Fruit fly (Drosophila melanogaster) whole organism, embryonic: ENCODE data around the gene Glut1.

Source experiments
- CG17385 ChIP-seq: fragments of 200-800 bp; sonication (Bioruptor generic); optimal IDR thresholded peaks from 3 replicates; lab custom pipeline; 2018; ENCODE audit warnings: missing biosample characterization, mild to moderate bottlenecking, missing genetic modification characterization
- Dfd ChIP-seq, 2 experiments: fragments of >200 bp; optimal IDR thresholded peaks; 2 replicates each; lab custom pipeline; 2017; ENCODE audit warnings: missing biosample characterization in 2 of 2, missing genetic modification characterization in 2 of 2
- PHDP ChIP-seq: fragments of 200-800 bp; sonication (Bioruptor generic); optimal IDR thresholded peaks from 3 replicates; lab custom pipeline; 2018; ENCODE audit warnings: missing biosample characterization, mild to moderate bottlenecking, missing genetic modification characterization, moderate library complexity
- al ChIP-seq: fragments of 200-800 bp; sonication (Bioruptor generic); IDR thresholded peaks from 2 replicates; pipeline ENCODE4 v1.3.6; 2022; ENCODE audit warnings: missing biosample characterization, missing genetic modification characterization
- jigr1 ChIP-seq: fragments of 200-800 bp; sonication (Bioruptor generic); IDR thresholded peaks from 3 replicates; pipeline ENCODE4 v1.3.6; 2022; ENCODE audit warnings: missing biosample characterization, missing genetic modification characterization
- oc ChIP-seq: fragments of 200-800 bp; sonication (Bioruptor generic); optimal IDR thresholded peaks from 2 replicates; lab custom pipeline; 2018; ENCODE audit warnings: missing biosample characterization, mild to moderate bottlenecking, missing genetic modification characterization, moderate library complexity
- wek ChIP-seq: fragments of 200-800 bp; sonication (Bioruptor generic); optimal IDR thresholded peaks from 3 replicates; lab custom pipeline; 2018; ENCODE audit warnings: missing biosample characterization, mild to moderate bottlenecking, missing genetic modification characterization, moderate library complexity

DNA sequence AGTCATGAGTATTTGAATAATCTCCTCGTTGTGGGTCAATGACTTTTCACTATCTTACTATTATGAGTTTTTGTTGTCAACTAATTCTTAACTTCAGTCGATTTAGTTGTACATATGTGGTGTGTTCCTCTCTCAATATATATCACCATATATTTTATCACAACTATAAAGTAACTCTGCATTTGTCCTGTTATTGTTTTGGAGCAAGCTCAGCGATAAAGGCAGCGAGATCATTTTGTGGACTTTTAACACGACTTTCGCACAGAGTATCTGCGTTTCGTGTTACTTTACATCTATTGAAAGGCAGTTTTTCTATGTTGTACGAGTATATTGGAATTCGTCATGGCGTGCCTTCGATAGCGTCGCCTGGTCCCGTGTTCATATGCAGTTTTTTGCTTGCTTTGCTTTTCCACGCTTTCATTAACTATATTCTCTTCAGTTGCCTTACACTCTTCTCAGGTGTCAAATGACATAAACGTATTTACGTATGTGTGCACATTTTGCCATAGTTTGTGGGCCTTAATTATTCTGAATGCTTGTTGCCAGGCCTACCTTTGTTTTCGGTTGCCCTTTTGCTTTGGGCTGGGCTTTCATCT, 38.4 kb upstream of the Glut1 start:
- TF ChIP-seq wek (no peak), al (no peak), jigr1 (GFP tag; lab: Robert Waterston, UW) (no peak), CG17385 (GFP tag; lab: Kevin White, UChicago) (no peak), Dfd (GFP tag; optimal IDR thresholded peaks at IDR 0.05; lab: Kevin White, UChicago) (no peak), oc (tag; lab: Kevin White, UChicago) (no peak), PHDP (tag; lab: Kevin White, UChicago) (no peak)
